Worm (Caenorhabditis elegans) whole organism, L4 larva: ENCODE measurements around the gene frpr-6.

Experiments
- F37D6.2 ChIP-seq: sonication (generic microtip); optimal IDR thresholded peaks from 2 replicates; lab custom pipeline; 2016; ENCODE audit warnings: mild to moderate bottlenecking, missing genetic modification characterization, missing compliant biosample characterization
- Y48G9A.11 ChIP-seq: fragments of 200-800 bp; sonication (Bioruptor generic); IDR thresholded peaks from 2 replicates; pipeline ENCODE4 v1.3.6; 2022; ENCODE audit warnings: missing genetic modification reagents, missing genetic modification characterization, missing compliant biosample characterization
- Y5F2A.4 ChIP-seq: fragments of 200-800 bp; sonication (Bioruptor generic); optimal IDR thresholded peaks from 2 replicates; lab custom pipeline; 2018; ENCODE audit warnings: mild to moderate bottlenecking, missing genetic modification characterization, missing compliant biosample characterization
- ZK337.2 ChIP-seq: fragments of 200-800 bp; sonication (Bioruptor generic); IDR thresholded peaks from 2 replicates; pipeline ENCODE4 v1.3.6; 2022; ENCODE audit warnings: missing genetic modification reagents, missing genetic modification characterization, missing compliant biosample characterization
- ZK546.5 ChIP-seq, 2 experiments: sonication (generic microtip); optimal IDR thresholded peaks; 2 replicates each; lab custom pipeline; 2017; ENCODE audit warnings: missing biosample characterization in 2 of 2, missing genetic modification characterization in 2 of 2
- aha-1 ChIP-seq: fragments of 150-350 bp; peaks from one replicate; lab custom pipeline; 2014; ENCODE audit warnings: missing biosample characterization, missing genetic modification characterization
- ceh-32 ChIP-seq: sonication (generic microtip); optimal IDR thresholded peaks from 2 replicates; lab custom pipeline; 2016; ENCODE audit warnings: mild to moderate bottlenecking, missing genetic modification characterization, missing compliant biosample characterization; ENCODE audit not compliant: poor library complexity
- ceh-44 ChIP-seq: fragments of 200-800 bp; sonication (Bioruptor generic); IDR thresholded peaks from 2 replicates; pipeline ENCODE4 v1.3.6; 2022; ENCODE audit warnings: missing genetic modification reagents, missing genetic modification characterization, missing compliant biosample characterization
- ceh-82 ChIP-seq: sonication (generic microtip); optimal IDR thresholded peaks from 2 replicates; lab custom pipeline; 2017; ENCODE audit warnings: missing biosample characterization, missing genetic modification characterization
- ces-1 ChIP-seq: fragments of 150-350 bp; sonication (generic microtip); optimal IDR thresholded peaks from 4 replicates; lab custom pipeline; 2014; ENCODE audit warnings: missing biosample characterization, missing genetic modification reagents, missing genetic modification characterization
- daf-12 ChIP-seq: fragments of 150-350 bp; optimal IDR thresholded peaks from 2 replicates; lab custom pipeline; 2014; ENCODE audit warnings: missing biosample characterization, missing genetic modification reagents, missing genetic modification characterization
- daf-16 ChIP-seq, 3 experiments: sonication (generic microtip); optimal IDR thresholded peaks; 2 replicates each; lab custom pipeline; 2016 to 2017; ENCODE audit warnings: missing genetic modification characterization in 3 of 3, missing genetic modification reagents in 3 of 3, mild to moderate bottlenecking in 2 of 3, missing compliant biosample characterization in 2 of 3, missing biosample characterization in 1 of 3, moderate library complexity in 1 of 3
- dmd-6 ChIP-seq: fragments of 200-800 bp; sonication (Bioruptor generic); IDR thresholded peaks from 2 replicates; pipeline ENCODE4 v1.3.6; 2022; ENCODE audit warnings: missing genetic modification reagents, missing genetic modification characterization, missing compliant biosample characterization
- dve-1 ChIP-seq: sonication (generic microtip); optimal IDR thresholded peaks from 2 replicates; lab custom pipeline; 2017; ENCODE audit warnings: antibody characterized with exemption, mild to moderate bottlenecking, missing genetic modification characterization, missing compliant biosample characterization; ENCODE audit not compliant: insufficient read depth
- gei-8 ChIP-seq: fragments of 200-800 bp; sonication (Bioruptor generic); optimal IDR thresholded peaks from 2 replicates; lab custom pipeline; 2018; ENCODE audit warnings: mild to moderate bottlenecking, missing genetic modification characterization, missing compliant biosample characterization
- hlh-11 ChIP-seq: fragments of 200-800 bp; sonication (Bioruptor generic); optimal IDR thresholded peaks from 2 replicates; lab custom pipeline; 2018; ENCODE audit warnings: mild to moderate bottlenecking, missing genetic modification characterization, missing compliant biosample characterization
- hlh-30 ChIP-seq: sonication (generic microtip); optimal IDR thresholded peaks from 2 replicates; lab custom pipeline; 2017; ENCODE audit warnings: antibody characterized with exemption, mild to moderate bottlenecking, missing genetic modification characterization, missing compliant biosample characterization; ENCODE audit not compliant: insufficient read depth
- lin-38 ChIP-seq: fragments of 200-800 bp; sonication (Bioruptor generic); IDR thresholded peaks from 2 replicates; pipeline ENCODE4 v1.3.6; 2022; ENCODE audit warnings: missing genetic modification reagents, missing genetic modification characterization, missing compliant biosample characterization
- madf-5 ChIP-seq, 2 experiments: fragments of 200-800 bp; sonication (Bioruptor generic); IDR thresholded peaks; 2 replicates each; pipeline ENCODE4 v1.3.6; 2022; ENCODE audit warnings: missing compliant biosample characterization in 2 of 2, missing genetic modification characterization in 2 of 2
- mdl-1 ChIP-seq, 2 experiments: fragments of 150-350 bp in 1 of 2; sonication (generic microtip) in 1 of 2; optimal IDR thresholded peaks; 2 replicates each; lab custom pipeline; 2014 to 2017; ENCODE audit warnings: missing biosample characterization in 2 of 2, missing genetic modification characterization in 2 of 2
- mep-1 ChIP-seq: fragments of 150-350 bp; sonication (generic microtip); optimal IDR thresholded peaks from 3 replicates; lab custom pipeline; 2014; ENCODE audit warnings: missing biosample characterization, missing genetic modification characterization
- mxl-3 ChIP-seq: fragments of 200-800 bp; sonication (Bioruptor generic); optimal IDR thresholded peaks from 2 replicates; lab custom pipeline; 2018; ENCODE audit warnings: mild to moderate bottlenecking, missing genetic modification characterization, missing compliant biosample characterization
- nhr-11 ChIP-seq: fragments of 150-350 bp; optimal IDR thresholded peaks from 2 replicates; lab custom pipeline; 2014; ENCODE audit warnings: missing biosample characterization, missing genetic modification characterization
- nhr-25 ChIP-seq: sonication (generic microtip); optimal IDR thresholded peaks from 2 replicates; lab custom pipeline; 2017; ENCODE audit warnings: missing genetic modification characterization, mild to moderate bottlenecking, missing compliant biosample characterization, antibody characterized with exemption, moderate library complexity, borderline replicate concordance; ENCODE audit not compliant: insufficient read depth
- nhr-48 ChIP-seq: sonication (generic microtip); optimal IDR thresholded peaks from 2 replicates; lab custom pipeline; 2016; ENCODE audit warnings: mild to moderate bottlenecking, missing genetic modification characterization, missing compliant biosample characterization
- nhr-76 ChIP-seq: fragments of 150-350 bp; optimal IDR thresholded peaks from 2 replicates; lab custom pipeline; 2014; ENCODE audit warnings: missing biosample characterization, missing genetic modification characterization
- pha-4 ChIP-seq, 2 experiments: fragments of 150-350 bp in 1 of 2; fragments of 200-800 bp in 1 of 2; sonication (Bioruptor generic) in 1 of 2; IDR thresholded peaks in 1 of 2; optimal IDR thresholded peaks in 1 of 2; 2 replicates each; pipeline versions ENCODE4 v1.3.6 to Lab custom; 2014 to 2022; ENCODE audit warnings: missing genetic modification characterization in 2 of 2, missing genetic modification reagents in 2 of 2, missing biosample characterization in 1 of 2, missing compliant biosample characterization in 1 of 2
- php-3 ChIP-seq: fragments of 200-800 bp; sonication (Bioruptor generic); IDR thresholded peaks from 2 replicates; pipeline ENCODE4 v1.3.6; 2022; ENCODE audit warnings: missing genetic modification reagents, missing genetic modification characterization, missing compliant biosample characterization
- pqm-1 ChIP-seq: sonication (generic microtip); optimal IDR thresholded peaks from 2 replicates; lab custom pipeline; 2017; ENCODE audit warnings: missing biosample characterization, missing genetic modification characterization
- snpc-1.2 ChIP-seq: fragments of 200-800 bp; sonication (Bioruptor generic); IDR thresholded peaks from 2 replicates; pipeline ENCODE4 v1.3.6; 2022; ENCODE audit warnings: missing genetic modification reagents, missing genetic modification characterization, missing compliant biosample characterization
- snpc-4 ChIP-seq: fragments of 150-350 bp; optimal IDR thresholded peaks from 2 replicates; lab custom pipeline; 2014; ENCODE audit warnings: missing biosample characterization, missing genetic modification characterization
- tag-97 ChIP-seq: fragments of 200-800 bp; sonication (Bioruptor generic); IDR thresholded peaks from 2 replicates; pipeline ENCODE4 v1.3.6; 2022; ENCODE audit warnings: missing genetic modification characterization, missing compliant biosample characterization
- unc-39 ChIP-seq: sonication (generic microtip); optimal IDR thresholded peaks from 2 replicates; lab custom pipeline; 2017; ENCODE audit warnings: missing biosample characterization, missing genetic modification characterization
- unc-62 ChIP-seq, 3 experiments: fragments of 150-350 bp in 1 of 3; sonication (generic microtip); optimal IDR thresholded peaks in 2 of 3; peaks in 1 of 3; 1 replicate in 1 of 3; 2 replicates in 2 of 3; lab custom pipeline; 2014 to 2017; ENCODE audit warnings: missing biosample characterization in 3 of 3, missing genetic modification characterization in 3 of 3, missing genetic modification reagents in 3 of 3, missing genotype in 1 of 3
- vab-7 ChIP-seq: fragments of 200-800 bp; sonication (Bioruptor generic); IDR thresholded peaks from 2 replicates; pipeline ENCODE4 v1.3.6; 2022; ENCODE audit warnings: missing genetic modification reagents, missing genetic modification characterization, missing compliant biosample characterization
- zag-1 ChIP-seq: fragments of 150-350 bp; optimal IDR thresholded peaks from 2 replicates; lab custom pipeline; 2014; ENCODE audit warnings: missing biosample characterization, missing genetic modification characterization
- zfp-3 ChIP-seq: fragments of 200-800 bp; sonication (Bioruptor generic); conservative IDR thresholded peaks from 2 replicates; pipeline ENCODE4 v1.3.6; 2022; ENCODE audit warnings: missing genetic modification reagents, missing genetic modification characterization, missing compliant biosample characterization
- ztf-7 ChIP-seq: fragments of 150-350 bp; optimal IDR thresholded peaks from 2 replicates; lab custom pipeline; 2014; ENCODE audit warnings: missing biosample characterization, missing genetic modification characterization

The frpr-6 gene

ce11 chrV:9073322-9074038 is 27.5 kb downstream of the frpr-6 start, which contains the start of gene oac-50:
Gene oac-50 (minus strand): TSS chrV:9073540.
- TF ChIP-seq unc-39 (no peak), dmd-6 (GFP tag; lab: Robert Waterston, UW) (peak; percentile 28; the same call in 1 of the 2 replicates), nhr-48 (tag; lab: Kevin White, UChicago) (no peak), daf-16 (GFP tag; optimal IDR thresholded peaks at IDR 0.05; lab: Kevin White, UChicago) (no peak), daf-16 (tag; optimal IDR thresholded peaks at IDR 0.05; lab: Kevin White, UChicago) (peak; percentile 39), Y5F2A.4 (GFP tag; lab: Kevin White, UChicago) (no peak), mdl-1 (tag; optimal IDR thresholded peaks at IDR 0.05; lab: Kevin White, UChicago) (no peak), zfp-3 (GFP tag; lab: Robert Waterston, UW) (no peak), snpc-4 (tag; lab: Kevin White, UChicago) (no peak), madf-5 (GFP tag; IDR thresholded peaks at IDR 0.05; lab: Robert Waterston, UW) (no peak), nhr-25 (tag; lab: Kevin White, UChicago) (no peak), zag-1 (tag; lab: Kevin White, UChicago) (no peak), unc-62 (GFP tag; optimal IDR thresholded peaks at IDR 0.05 in 1 of 2; lab: Kevin White, UChicago) (peak in 1 of 2 experiments; percentile 96), unc-62 (tag; optimal IDR thresholded peaks at IDR 0.05; lab: Kevin White, UChicago) (no peak), ceh-82 (no peak), dve-1 (tag; lab: Kevin White, UChicago) (peak; percentile 46), pqm-1 (tag; lab: Kevin White, UChicago) (no peak), gei-8 (no peak), ztf-7 (no peak), hlh-30 (tag; lab: Kevin White, UChicago) (peak; percentile 31), Y48G9A.11 (GFP tag; lab: Robert Waterston, UW) (no peak), hlh-11 (tag; lab: Kevin White, UChicago) (no peak), vab-7 (no peak)

DNA sequence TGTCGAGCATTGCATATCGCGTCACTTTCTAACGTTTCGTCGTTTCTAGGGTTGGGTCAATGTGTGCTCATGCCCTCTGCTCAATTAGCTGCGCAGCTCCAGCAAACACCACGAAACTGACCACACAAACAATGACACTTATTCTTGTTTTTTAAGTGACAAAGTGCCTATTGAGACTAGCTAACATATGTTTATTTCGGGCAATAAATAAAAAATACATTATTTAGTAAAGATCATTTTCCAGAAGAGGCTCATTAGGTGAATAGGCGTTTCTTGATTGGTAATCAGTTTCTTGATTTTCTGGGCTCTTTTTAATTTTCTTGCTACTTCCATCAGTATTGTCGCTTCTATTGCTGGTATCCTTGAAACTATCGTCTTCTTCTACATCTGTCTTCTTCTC is 31.3 kb downstream of the frpr-6 start, which contains the start of gene T27E4.5:
Gene T27E4.5, minus strand, starts transcription at position 101 of the 400 bp plus-strand sequence.
- TF ChIP-seq aha-1, result peak; percentile 31
- no peak for TF ChIP-seq nhr-11 (tag; lab: Kevin White, UChicago)

ce11 chrV:9067678-9068077 is 33.3 kb downstream of the frpr-6 start, which contains the start of gene fip-2:
Gene fip-2 (plus strand): TSS chrV:9067978.
- TF ChIP-seq daf-12 (tag; lab: Kevin White, UChicago) (no peak), ZK337.2 (no peak), lin-38 (GFP tag; lab: Robert Waterston, UW) (no peak), nhr-11 (tag; lab: Kevin White, UChicago) (no peak), ceh-32 (tag; lab: Kevin White, UChicago) (no peak), ZK546.5 (tag; optimal IDR thresholded peaks at IDR 0.05; lab: Kevin White, UChicago) (no peak), pqm-1 (tag; lab: Kevin White, UChicago) (no peak), php-3 (GFP tag; lab: Robert Waterston, UW) (no peak), snpc-1.2 (no peak), mep-1 (tag; lab: Kevin White, UChicago) (no peak), ces-1 (GFP tag; lab: Kevin White, UChicago) (no peak), ceh-44 (no peak), F37D6.2 (tag; lab: Kevin White, UChicago) (no peak), tag-97 (GFP tag; lab: Robert Waterston, UW) (no peak), pha-4 (GFP tag; IDR thresholded peaks at IDR 0.05; lab: Robert Waterston, UW) (no peak), pha-4 (tag; optimal IDR thresholded peaks at IDR 0.05; lab: Kevin White, UChicago) (no peak), mxl-3 (GFP tag; lab: Kevin White, UChicago) (no peak), nhr-76 (tag; lab: Kevin White, UChicago) (no peak)
